Worm (Caenorhabditis elegans) whole organism, late embryonic: ENCODE results near the gene disl-2.
A peak's percentile ranks its signal among the peaks of the same experiment; 100 is the strongest.

Experiments used
- C38D4.7 ChIP-seq: fragments of 200-800 bp; sonication (Bioruptor generic); optimal IDR thresholded peaks from 2 replicates; lab custom pipeline; 2018; ENCODE audit warnings: mild to moderate bottlenecking, missing genetic modification characterization, moderate library complexity, missing compliant biosample characterization
- ahr-1 ChIP-seq: sonication (generic microtip); optimal IDR thresholded peaks from 2 replicates; lab custom pipeline; 2016; ENCODE audit warnings: missing genetic modification characterization, missing compliant biosample characterization
- ama-1 ChIP-seq: fragments of 150-350 bp; optimal IDR thresholded peaks from 2 replicates; lab custom pipeline; 2014
- ceh-14 ChIP-seq: sonication (generic microtip); optimal IDR thresholded peaks from 2 replicates; lab custom pipeline; 2016; ENCODE audit warnings: missing genotype, missing genetic modification characterization, missing compliant biosample characterization
- ceh-31 ChIP-seq: sonication (generic microtip); optimal IDR thresholded peaks from 2 replicates; lab custom pipeline; 2016; ENCODE audit warnings: missing genetic modification characterization, missing compliant biosample characterization
- ceh-6 ChIP-seq: fragments of 200-800 bp; sonication (Bioruptor generic); optimal IDR thresholded peaks from 2 replicates; lab custom pipeline; 2018; ENCODE audit warnings: mild to moderate bottlenecking, missing genetic modification characterization, missing compliant biosample characterization
- eyg-1 ChIP-seq: sonication (generic microtip); optimal IDR thresholded peaks from 2 replicates; lab custom pipeline; 2016; ENCODE audit warnings: missing genotype, missing genetic modification characterization, missing compliant biosample characterization
- lim-6 ChIP-seq: sonication (generic microtip); optimal IDR thresholded peaks from 2 replicates; lab custom pipeline; 2016; ENCODE audit warnings: missing genetic modification characterization, missing compliant biosample characterization
- pqm-1 ChIP-seq: sonication (generic microtip); optimal IDR thresholded peaks from 2 replicates; lab custom pipeline; 2016; ENCODE audit warnings: missing genetic modification characterization, missing compliant biosample characterization
- tbx-2 ChIP-seq: sonication (generic microtip); optimal IDR thresholded peaks from 2 replicates; lab custom pipeline; 2016; ENCODE audit warnings: missing genetic modification characterization, missing compliant biosample characterization
- tbx-7 ChIP-seq: sonication (generic microtip); optimal IDR thresholded peaks from 2 replicates; lab custom pipeline; 2016; ENCODE audit warnings: missing genotype, missing genetic modification characterization, missing compliant biosample characterization
- ttx-3 ChIP-seq: sonication (generic microtip); optimal IDR thresholded peaks from 2 replicates; lab custom pipeline; 2016; ENCODE audit warnings: missing genetic modification reagents, missing genetic modification characterization, missing compliant biosample characterization

DNA sequence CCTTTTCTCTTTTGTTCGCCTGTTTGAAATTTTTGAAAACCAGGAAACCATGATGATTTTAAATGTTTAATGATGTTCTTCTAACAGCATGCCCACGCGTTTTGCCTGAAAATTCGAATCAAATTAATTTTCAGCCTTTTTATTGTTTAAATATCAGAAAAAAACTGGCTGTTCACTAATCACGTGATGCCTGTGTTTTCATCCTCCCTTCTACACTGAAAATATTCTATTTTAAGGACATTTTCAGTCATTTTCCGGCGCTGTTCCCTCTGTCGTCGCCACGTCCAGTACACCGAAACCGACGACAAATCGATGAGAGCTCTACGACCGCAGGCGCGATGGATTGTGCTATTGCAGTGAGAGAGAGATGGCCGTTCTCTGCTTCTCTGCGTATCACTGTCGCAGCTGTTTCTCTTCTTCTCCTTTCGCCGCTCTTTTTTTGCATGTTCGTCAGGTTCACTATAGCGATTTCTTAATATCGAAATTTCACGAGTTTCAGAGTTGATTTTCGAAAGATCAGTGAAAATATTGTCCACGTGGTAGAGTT is 6.9 kb downstream of the disl-2 start, which contains the start of gene F48E8.8:
- TF ChIP-seq C38D4.7 (GFP tag; lab: Kevin White, UChicago) (no peak), ceh-14 (tag; lab: Kevin White, UChicago) (no peak), ceh-6 (GFP tag; lab: Kevin White, UChicago) (no peak), pqm-1 (tag; lab: Kevin White, UChicago) (no peak), tbx-7 (tag; lab: Kevin White, UChicago) (no peak), ahr-1 (tag; lab: Kevin White, UChicago) (no peak), tbx-2 (tag; lab: Kevin White, UChicago) (peak; percentile 75), ama-1 (no peak), eyg-1 (tag; lab: Kevin White, UChicago) (no peak), ceh-31 (peak; percentile 34), lim-6 (no peak), ttx-3 (no peak)
